Worm (Caenorhabditis elegans) whole organism, L1 larva: ENCODE results near the gene tin-10.

ENCODE experiments used
- C04F5.9 ChIP-seq: sonication (generic microtip); optimal IDR thresholded peaks from 2 replicates; lab custom pipeline; 2016; ENCODE audit warnings: missing genetic modification characterization, missing compliant biosample characterization
- C34B4.2 ChIP-seq: sonication (generic microtip); optimal IDR thresholded peaks from 2 replicates; lab custom pipeline; 2017; ENCODE audit warnings: mild to moderate bottlenecking, missing genetic modification characterization, missing compliant biosample characterization
- F16B12.6 ChIP-seq: fragments of 150-350 bp; optimal IDR thresholded peaks from 2 replicates; lab custom pipeline; 2014; ENCODE audit warnings: missing biosample characterization, missing genetic modification characterization
- aly-2 ChIP-seq: fragments of 150-350 bp; optimal IDR thresholded peaks from 2 replicates; lab custom pipeline; 2014; ENCODE audit warnings: missing biosample characterization, missing genetic modification characterization
- ama-1 ChIP-seq: fragments of 150-350 bp; optimal IDR thresholded peaks from 2 replicates; lab custom pipeline; 2014
- ceh-82 ChIP-seq, 3 experiments: fragments of 150-350 bp in 1 of 3; sonication (generic microtip) in 2 of 3; optimal IDR thresholded peaks; 2 replicates each; lab custom pipeline; 2014 to 2017; ENCODE audit warnings: missing biosample characterization in 3 of 3, missing genetic modification characterization in 3 of 3
- ces-1 ChIP-seq: fragments of 150-350 bp; optimal IDR thresholded peaks from 2 replicates; lab custom pipeline; 2014; ENCODE audit warnings: missing biosample characterization, missing genetic modification reagents, missing genetic modification characterization
- dsc-1 ChIP-seq: sonication (generic microtip); optimal IDR thresholded peaks from 2 replicates; lab custom pipeline; 2016; ENCODE audit warnings: mild to moderate bottlenecking, missing genetic modification characterization, missing compliant biosample characterization
- elt-2 ChIP-seq: sonication (generic microtip); optimal IDR thresholded peaks from 2 replicates; lab custom pipeline; 2016; ENCODE audit warnings: missing genetic modification characterization, mild to moderate bottlenecking, inconsistent platforms, missing compliant biosample characterization, missing genetic modification reagents
- elt-3 ChIP-seq, 6 experiments: fragments of 150-350 bp in 1 of 6; sonication (generic microtip); optimal IDR thresholded peaks; 2 replicates each; lab custom pipeline; 2017 to 2018; ENCODE audit warnings: missing biosample characterization in 6 of 6, missing genetic modification characterization in 6 of 6, inconsistent platforms in 1 of 6
- ets-5 ChIP-seq: fragments of 200-800 bp; sonication (Bioruptor generic); IDR thresholded peaks from 2 replicates; pipeline ENCODE4 v1.3.6; 2022; ENCODE audit warnings: missing genetic modification characterization, missing compliant biosample characterization
- fkh-4 ChIP-seq: sonication (generic microtip); optimal IDR thresholded peaks from 2 replicates; lab custom pipeline; 2016; ENCODE audit warnings: missing compliant biosample characterization, missing genetic modification characterization, borderline replicate concordance
- fkh-8 ChIP-seq: sonication (generic microtip); optimal IDR thresholded peaks from 2 replicates; lab custom pipeline; 2016; ENCODE audit warnings: mild to moderate bottlenecking, missing genetic modification characterization, missing compliant biosample characterization
- lin-13 ChIP-seq: fragments of 150-350 bp; optimal IDR thresholded peaks from 2 replicates; lab custom pipeline; 2014; ENCODE audit warnings: missing biosample characterization, missing genetic modification reagents, missing genetic modification characterization
- lin-14 ChIP-seq: fragments of 200-800 bp; sonication (Bioruptor generic); optimal IDR thresholded peaks from 2 replicates; lab custom pipeline; 2018; ENCODE audit warnings: mild to moderate bottlenecking, missing genetic modification characterization, moderate library complexity, missing compliant biosample characterization
- lin-15B ChIP-seq: fragments of 150-350 bp; sonication (generic microtip); optimal IDR thresholded peaks from 3 replicates; lab custom pipeline; 2014; ENCODE audit warnings: missing biosample characterization, missing genetic modification characterization
- lin-35 ChIP-seq, 2 experiments: fragments of 150-350 bp; optimal IDR thresholded peaks; 2 replicates each; lab custom pipeline; 2014; ENCODE audit warnings: missing biosample characterization in 2 of 2, missing genetic modification characterization in 2 of 2, missing genetic modification reagents in 2 of 2
- lsy-2 ChIP-seq, 2 experiments: fragments of 150-350 bp; optimal IDR thresholded peaks; 2 replicates each; lab custom pipeline; 2014; ENCODE audit warnings: missing biosample characterization in 2 of 2, missing genetic modification characterization in 2 of 2
- mab-9 ChIP-seq: fragments of 200-800 bp; sonication (Bioruptor generic); IDR thresholded peaks from 2 replicates; pipeline ENCODE4 v1.3.6; 2022; ENCODE audit warnings: missing genetic modification reagents, missing genetic modification characterization, missing compliant biosample characterization
- nhr-12 ChIP-seq: sonication (generic microtip); optimal IDR thresholded peaks from 2 replicates; lab custom pipeline; 2017; ENCODE audit warnings: missing biosample characterization, missing genetic modification characterization
- nhr-20 ChIP-seq: sonication (generic microtip); optimal IDR thresholded peaks from 2 replicates; lab custom pipeline; 2016; ENCODE audit warnings: mild to moderate bottlenecking, missing genetic modification characterization, missing compliant biosample characterization
- nhr-28 ChIP-seq: fragments of 150-350 bp; optimal IDR thresholded peaks from 2 replicates; lab custom pipeline; 2014; ENCODE audit warnings: missing biosample characterization, missing genetic modification characterization
- nhr-47 ChIP-seq: sonication (generic microtip); optimal IDR thresholded peaks from 2 replicates; lab custom pipeline; 2016; ENCODE audit warnings: mild to moderate bottlenecking, missing genetic modification characterization, moderate library complexity, missing compliant biosample characterization
- nhr-71 ChIP-seq: sonication (generic microtip); optimal IDR thresholded peaks from 2 replicates; lab custom pipeline; 2016; ENCODE audit warnings: mild to moderate bottlenecking, missing genetic modification characterization, moderate library complexity, missing compliant biosample characterization
- nhr-77 ChIP-seq: fragments of 150-350 bp; optimal IDR thresholded peaks from 2 replicates; lab custom pipeline; 2014; ENCODE audit warnings: missing biosample characterization, missing genetic modification characterization
- nhr-85 ChIP-seq: sonication (generic microtip); peaks from one replicate; lab custom pipeline; 2016; ENCODE audit warnings: missing genetic modification characterization, inconsistent platforms, missing compliant biosample characterization
- nhr-90 ChIP-seq: sonication (generic microtip); optimal IDR thresholded peaks from 2 replicates; lab custom pipeline; 2016; ENCODE audit warnings: mild to moderate bottlenecking, missing genetic modification characterization, missing compliant biosample characterization; ENCODE audit not compliant: poor library complexity
- pag-3 ChIP-seq: sonication (generic microtip); optimal IDR thresholded peaks from 2 replicates; lab custom pipeline; 2017; ENCODE audit warnings: missing genetic modification characterization, mild to moderate bottlenecking, missing compliant biosample characterization, antibody characterized with exemption, borderline replicate concordance; ENCODE audit not compliant: insufficient read depth
- pqm-1 ChIP-seq: sonication (generic microtip); optimal IDR thresholded peaks from 3 replicates; lab custom pipeline; 2017; ENCODE audit warnings: missing biosample characterization, missing genetic modification characterization
- rnt-1 ChIP-seq: sonication (generic microtip); optimal IDR thresholded peaks from 2 replicates; lab custom pipeline; 2016; ENCODE audit warnings: mild to moderate bottlenecking, missing genetic modification characterization, moderate library complexity, missing compliant biosample characterization
- snpc-4 ChIP-seq: fragments of 150-350 bp; optimal IDR thresholded peaks from 2 replicates; lab custom pipeline; 2014; ENCODE audit warnings: missing biosample characterization, missing genetic modification characterization
- snu-23 ChIP-seq: sonication (generic microtip); optimal IDR thresholded peaks from 2 replicates; lab custom pipeline; 2016; ENCODE audit warnings: missing genetic modification characterization, missing compliant biosample characterization
- sup-37 ChIP-seq: fragments of 200-800 bp; sonication (Bioruptor generic); optimal IDR thresholded peaks from 2 replicates; lab custom pipeline; 2018; ENCODE audit warnings: mild to moderate bottlenecking, missing genetic modification characterization, missing compliant biosample characterization
- swsn-7 ChIP-seq: sonication (generic microtip); optimal IDR thresholded peaks from 2 replicates; lab custom pipeline; 2016; ENCODE audit warnings: missing genetic modification characterization, missing compliant biosample characterization
- unc-30 ChIP-seq: sonication (generic microtip); optimal IDR thresholded peaks from 2 replicates; lab custom pipeline; 2017; ENCODE audit warnings: missing biosample characterization, missing genetic modification characterization
- unc-86 ChIP-seq: sonication (generic microtip); optimal IDR thresholded peaks from 2 replicates; lab custom pipeline; 2016; ENCODE audit warnings: missing genetic modification characterization, missing compliant biosample characterization
- xbp-1 ChIP-seq: sonication (generic microtip); optimal IDR thresholded peaks from 2 replicates; lab custom pipeline; 2016; ENCODE audit warnings: missing genetic modification characterization, missing compliant biosample characterization
- zag-1 ChIP-seq: fragments of 150-350 bp; optimal IDR thresholded peaks from 2 replicates; lab custom pipeline; 2014; ENCODE audit warnings: missing biosample characterization, missing genetic modification characterization
- zip-4 ChIP-seq: fragments of 200-800 bp; sonication (Bioruptor generic); optimal IDR thresholded peaks from 2 replicates; lab custom pipeline; 2018; ENCODE audit warnings: mild to moderate bottlenecking, missing genetic modification characterization, moderate library complexity, missing compliant biosample characterization

The tin-10 gene

ce11 chrIII:11466420-11467188, 36.0 kb downstream of the tin-10 start:
- TF ChIP-seq lsy-2 (tag; optimal IDR thresholded peaks at IDR 0.05; lab: Kevin White, UChicago) (peak in 1 of 2 experiments; percentile 1), nhr-28 (tag; lab: Kevin White, UChicago) (no peak), lin-14 (GFP tag; lab: Kevin White, UChicago) (peak; percentile 53), nhr-71 (tag; lab: Kevin White, UChicago) (peak; percentile 19), ceh-82 (tag; optimal IDR thresholded peaks at IDR 0.05; lab: Kevin White, UChicago) (peak in 1 of 3 experiments; percentile 22)

DNA sequence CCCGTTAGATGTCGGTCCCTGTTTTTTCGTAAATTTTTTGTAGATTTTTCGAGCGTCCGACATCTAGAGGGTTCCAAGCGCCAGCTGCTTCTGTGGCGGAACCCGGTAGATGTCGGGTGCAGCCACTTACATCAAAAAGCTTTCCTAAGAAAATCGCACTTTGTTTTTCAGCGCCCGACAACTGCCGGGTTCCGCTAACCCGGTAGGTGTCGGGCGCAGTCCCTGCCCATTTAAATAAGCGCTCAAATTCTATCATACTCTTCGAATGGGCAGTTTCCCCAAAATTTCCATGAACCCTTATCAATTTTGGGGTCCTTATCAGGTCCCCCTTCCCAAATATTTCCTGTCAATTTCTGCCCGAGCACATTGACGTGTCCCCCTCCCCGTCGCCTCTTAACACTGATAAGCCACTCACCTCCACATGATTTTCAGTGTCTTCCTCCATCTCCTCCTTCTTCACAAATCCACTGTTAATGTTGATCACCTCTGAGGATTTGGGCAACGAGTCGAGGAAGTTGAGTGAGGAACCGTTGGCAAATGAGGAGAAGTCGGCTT, 37.2 kb downstream of the tin-10 start:
- TF ChIP-seq elt-2 (tag; lab: Kevin White, UChicago) (peak; percentile 74), lin-15B (tag; lab: Kevin White, UChicago) (no peak)

DNA sequence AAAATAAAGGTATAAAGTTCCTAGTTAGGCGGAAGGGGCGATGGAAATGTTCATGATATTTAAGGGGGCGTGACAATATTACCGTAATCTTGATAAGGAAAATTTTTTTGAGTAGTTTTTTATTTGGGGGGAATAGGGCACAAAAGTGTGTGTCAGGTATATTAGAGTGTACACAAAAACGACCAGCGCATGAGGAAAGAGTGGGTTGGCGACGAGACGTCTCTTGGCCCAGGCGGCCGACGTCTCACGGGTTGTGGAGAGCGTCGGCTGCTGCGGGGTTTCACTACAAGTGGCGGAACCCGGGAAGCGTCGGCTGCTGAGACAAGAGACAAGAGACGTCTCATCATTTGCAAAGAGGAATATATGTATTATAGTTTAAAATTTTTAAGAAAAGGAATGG, 38.9 kb downstream of the tin-10 start:
- TF ChIP-seq ces-1 = no peak
- peak; percentile 51 for TF ChIP-seq elt-2 (tag; lab: Kevin White, UChicago)
- TF ChIP-seq ets-5 = no peak
- peak; percentile 48 for TF ChIP-seq swsn-7
- TF ChIP-seq C04F5.9 (tag; lab: Kevin White, UChicago) = no peak
- TF ChIP-seq nhr-12 (tag; lab: Kevin White, UChicago) = no peak
- no peak for TF ChIP-seq pag-3 (tag; lab: Kevin White, UChicago)
- TF ChIP-seq fkh-8 = no peak
- TF ChIP-seq zag-1 = no peak
- peak; percentile 42; the same call in 1 of the 2 replicates for TF ChIP-seq mab-9 (GFP tag; lab: Robert Waterston, UW)
- TF ChIP-seq xbp-1 (tag; lab: Kevin White, UChicago) = peak; percentile 25
- TF ChIP-seq ama-1 = no peak
- peak; percentile 3 for TF ChIP-seq aly-2 (tag; lab: Kevin White, UChicago)
- TF ChIP-seq lin-35 (GFP tag; optimal IDR thresholded peaks at IDR 0.05; lab: Kevin White, UChicago) = peak in 1 of 2 experiments; percentile 43
- no peak for TF ChIP-seq fkh-4
- peak; percentile 16 for TF ChIP-seq sup-37
- peak; percentile 10 for TF ChIP-seq lin-15B (tag; lab: Kevin White, UChicago)
- TF ChIP-seq elt-3 (tag; optimal IDR thresholded peaks at IDR 0.05; lab: Kevin White, UChicago) = peak in 1 of 6 experiments; percentile 5
- no peak for TF ChIP-seq F16B12.6
- no peak for TF ChIP-seq C34B4.2 (tag; lab: Kevin White, UChicago)
- TF ChIP-seq dsc-1 = no peak
- peak; percentile 29 for TF ChIP-seq rnt-1 (tag; lab: Kevin White, UChicago)
- TF ChIP-seq pqm-1 (tag; lab: Kevin White, UChicago) = no peak
- peak; percentile 98 for TF ChIP-seq snpc-4
- TF ChIP-seq nhr-71 (tag; lab: Kevin White, UChicago) = peak; percentile 48
- TF ChIP-seq nhr-77 (tag; lab: Kevin White, UChicago) = peak; percentile 63
- no peak for TF ChIP-seq unc-86
- TF ChIP-seq lin-14 (GFP tag; lab: Kevin White, UChicago) = peak; percentile 53
- TF ChIP-seq lin-13 = peak; percentile 93
- peak; percentile 25 for TF ChIP-seq nhr-20
- peak; percentile 61 for TF ChIP-seq nhr-90 (tag; lab: Kevin White, UChicago)
- TF ChIP-seq nhr-85 (tag; lab: Kevin White, UChicago) = peak; percentile 59
- peak; percentile 44 for TF ChIP-seq snu-23 (GFP tag; lab: Kevin White, UChicago)
- peak; percentile 19 for TF ChIP-seq zip-4
- TF ChIP-seq nhr-47 = peak; percentile 46
- TF ChIP-seq ceh-82 (tag; optimal IDR thresholded peaks at IDR 0.05; lab: Kevin White, UChicago) = peak in 2 of 3 experiments; percentile 4 to 16
- TF ChIP-seq unc-30 = no peak
